Worm (Caenorhabditis elegans) whole organism, late embryonic: ENCODE data around the gene dyf-3.

Experiments
- C08G9.2 ChIP-seq: sonication (generic microtip); optimal IDR thresholded peaks from 2 replicates; lab custom pipeline; 2016; ENCODE audit warnings: mild to moderate bottlenecking, missing genetic modification characterization, moderate library complexity, missing compliant biosample characterization
- C38D4.7 ChIP-seq: fragments of 200-800 bp; sonication (Bioruptor generic); optimal IDR thresholded peaks from 2 replicates; lab custom pipeline; 2018; ENCODE audit warnings: mild to moderate bottlenecking, missing genetic modification characterization, moderate library complexity, missing compliant biosample characterization
- F13H6.1 ChIP-seq: sonication (generic microtip); optimal IDR thresholded peaks from 2 replicates; lab custom pipeline; 2016; ENCODE audit warnings: missing genetic modification characterization, missing compliant biosample characterization
- T23F11.4 ChIP-seq: fragments of 200-800 bp; sonication (Bioruptor generic); optimal IDR thresholded peaks from 2 replicates; lab custom pipeline; 2018; ENCODE audit warnings: mild to moderate bottlenecking, missing genetic modification characterization, missing compliant biosample characterization
- Y22D7AL.16 ChIP-seq: sonication (generic microtip); optimal IDR thresholded peaks from 2 replicates; lab custom pipeline; 2016; ENCODE audit warnings: missing genetic modification characterization, missing compliant biosample characterization
- ahr-1 ChIP-seq: sonication (generic microtip); optimal IDR thresholded peaks from 2 replicates; lab custom pipeline; 2016; ENCODE audit warnings: missing genetic modification characterization, missing compliant biosample characterization
- ama-1 ChIP-seq: fragments of 150-350 bp; optimal IDR thresholded peaks from 2 replicates; lab custom pipeline; 2014
- ceh-14 ChIP-seq: sonication (generic microtip); optimal IDR thresholded peaks from 2 replicates; lab custom pipeline; 2016; ENCODE audit warnings: missing genotype, missing genetic modification characterization, missing compliant biosample characterization
- ceh-24 ChIP-seq: sonication (generic microtip); optimal IDR thresholded peaks from 2 replicates; lab custom pipeline; 2016; ENCODE audit warnings: mild to moderate bottlenecking, missing genetic modification characterization, missing compliant biosample characterization
- ceh-34 ChIP-seq: sonication (generic microtip); optimal IDR thresholded peaks from 2 replicates; lab custom pipeline; 2016; ENCODE audit warnings: mild to moderate bottlenecking, missing genetic modification characterization, missing compliant biosample characterization
- ceh-6 ChIP-seq: fragments of 200-800 bp; sonication (Bioruptor generic); optimal IDR thresholded peaks from 2 replicates; lab custom pipeline; 2018; ENCODE audit warnings: mild to moderate bottlenecking, missing genetic modification characterization, missing compliant biosample characterization
- che-1 ChIP-seq: sonication (generic microtip); optimal IDR thresholded peaks from 2 replicates; lab custom pipeline; 2016; ENCODE audit warnings: mild to moderate bottlenecking, missing genetic modification characterization, missing compliant biosample characterization
- dve-1 ChIP-seq: sonication (generic microtip); optimal IDR thresholded peaks from 2 replicates; lab custom pipeline; 2017; ENCODE audit warnings: antibody characterized with exemption, mild to moderate bottlenecking, missing genetic modification characterization, missing compliant biosample characterization
- elt-2 ChIP-seq: sonication (generic microtip); optimal IDR thresholded peaks from 2 replicates; lab custom pipeline; 2016; ENCODE audit warnings: missing genetic modification reagents, missing genetic modification characterization, missing compliant biosample characterization
- ets-4 ChIP-seq: sonication (generic microtip); optimal IDR thresholded peaks from 2 replicates; lab custom pipeline; 2016; ENCODE audit warnings: missing genetic modification characterization, missing compliant biosample characterization
- eyg-1 ChIP-seq: sonication (generic microtip); optimal IDR thresholded peaks from 2 replicates; lab custom pipeline; 2016; ENCODE audit warnings: missing genotype, missing genetic modification characterization, missing compliant biosample characterization
- fkh-6 ChIP-seq: sonication (generic microtip); optimal IDR thresholded peaks from 2 replicates; lab custom pipeline; 2016; ENCODE audit warnings: missing genetic modification characterization, missing compliant biosample characterization
- gmeb-2 ChIP-seq: sonication (generic microtip); optimal IDR thresholded peaks from 2 replicates; lab custom pipeline; 2016; ENCODE audit warnings: missing genetic modification characterization, inconsistent platforms, missing compliant biosample characterization
- hlh-15 ChIP-seq: sonication (generic microtip); optimal IDR thresholded peaks from 2 replicates; lab custom pipeline; 2016; ENCODE audit warnings: missing genetic modification characterization, missing compliant biosample characterization
- hlh-6 ChIP-seq: sonication (generic microtip); optimal IDR thresholded peaks from 2 replicates; lab custom pipeline; 2016; ENCODE audit warnings: missing genotype, missing genetic modification characterization, missing compliant biosample characterization
- lin-11 ChIP-seq: fragments of 200-800 bp; sonication (Bioruptor generic); optimal IDR thresholded peaks from 2 replicates; lab custom pipeline; 2018; ENCODE audit warnings: mild to moderate bottlenecking, missing genetic modification characterization, missing compliant biosample characterization
- mec-3 ChIP-seq: sonication (generic microtip); optimal IDR thresholded peaks from 2 replicates; lab custom pipeline; 2016; ENCODE audit warnings: borderline replicate concordance, missing genetic modification characterization, missing compliant biosample characterization
- nfya-1 ChIP-seq: sonication (generic microtip); optimal IDR thresholded peaks from 2 replicates; lab custom pipeline; 2017; ENCODE audit warnings: missing genetic modification characterization, mild to moderate bottlenecking, missing compliant biosample characterization, antibody characterized with exemption, moderate library complexity
- nhr-232 ChIP-seq: sonication (generic microtip); optimal IDR thresholded peaks from 2 replicates; lab custom pipeline; 2016; ENCODE audit warnings: missing genetic modification characterization, missing compliant biosample characterization
- npax-4 ChIP-seq: sonication (generic microtip); optimal IDR thresholded peaks from 2 replicates; lab custom pipeline; 2016; ENCODE audit warnings: missing genetic modification characterization, missing compliant biosample characterization
- pag-3 ChIP-seq: sonication (generic microtip); optimal IDR thresholded peaks from 2 replicates; lab custom pipeline; 2016; ENCODE audit warnings: missing compliant biosample characterization, missing genetic modification characterization, borderline replicate concordance
- pha-4 ChIP-seq: fragments of 150-350 bp; optimal IDR thresholded peaks from 2 replicates; lab custom pipeline; 2018; ENCODE audit warnings: missing biosample characterization, missing genetic modification reagents, missing genetic modification characterization
- pqm-1 ChIP-seq: sonication (generic microtip); optimal IDR thresholded peaks from 2 replicates; lab custom pipeline; 2016; ENCODE audit warnings: missing genetic modification characterization, missing compliant biosample characterization
- pros-1 ChIP-seq: fragments of 150-350 bp; optimal IDR thresholded peaks from 2 replicates; lab custom pipeline; 2014; ENCODE audit warnings: missing biosample characterization, missing genetic modification reagents, missing genetic modification characterization
- ref-2 ChIP-seq: sonication (generic microtip); optimal IDR thresholded peaks from 2 replicates; lab custom pipeline; 2016; ENCODE audit warnings: missing genetic modification characterization, missing compliant biosample characterization
- tbx-2 ChIP-seq: sonication (generic microtip); optimal IDR thresholded peaks from 2 replicates; lab custom pipeline; 2016; ENCODE audit warnings: missing genetic modification characterization, missing compliant biosample characterization
- tbx-7 ChIP-seq: sonication (generic microtip); optimal IDR thresholded peaks from 2 replicates; lab custom pipeline; 2016; ENCODE audit warnings: missing genotype, missing genetic modification characterization, missing compliant biosample characterization
- ttx-3 ChIP-seq: sonication (generic microtip); optimal IDR thresholded peaks from 2 replicates; lab custom pipeline; 2016; ENCODE audit warnings: missing genetic modification reagents, missing genetic modification characterization, missing compliant biosample characterization
- unc-3 ChIP-seq, 2 experiments: fragments of 200-800 bp in 1 of 2; sonication (Bioruptor generic) in 1 of 2; sonication (generic microtip) in 1 of 2; conservative IDR thresholded peaks in 1 of 2; optimal IDR thresholded peaks in 1 of 2; 2 replicates each; pipeline versions ENCODE4 v1.3.6 to Lab custom; 2016 to 2022; ENCODE audit warnings: missing compliant biosample characterization in 2 of 2, missing genetic modification characterization in 2 of 2, missing genetic modification reagents in 1 of 2
- unc-55 ChIP-seq: sonication (generic microtip); optimal IDR thresholded peaks from 2 replicates; lab custom pipeline; 2017; ENCODE audit warnings: missing biosample characterization, missing genetic modification reagents, missing genetic modification characterization
- unc-86 ChIP-seq: sonication (generic microtip); optimal IDR thresholded peaks from 2 replicates; lab custom pipeline; 2016; ENCODE audit warnings: missing genetic modification characterization, missing compliant biosample characterization
- ztf-16 ChIP-seq: sonication (generic microtip); optimal IDR thresholded peaks from 2 replicates; lab custom pipeline; 2017; ENCODE audit warnings: missing genetic modification characterization, missing compliant biosample characterization

Gene dyf-3

DNA sequence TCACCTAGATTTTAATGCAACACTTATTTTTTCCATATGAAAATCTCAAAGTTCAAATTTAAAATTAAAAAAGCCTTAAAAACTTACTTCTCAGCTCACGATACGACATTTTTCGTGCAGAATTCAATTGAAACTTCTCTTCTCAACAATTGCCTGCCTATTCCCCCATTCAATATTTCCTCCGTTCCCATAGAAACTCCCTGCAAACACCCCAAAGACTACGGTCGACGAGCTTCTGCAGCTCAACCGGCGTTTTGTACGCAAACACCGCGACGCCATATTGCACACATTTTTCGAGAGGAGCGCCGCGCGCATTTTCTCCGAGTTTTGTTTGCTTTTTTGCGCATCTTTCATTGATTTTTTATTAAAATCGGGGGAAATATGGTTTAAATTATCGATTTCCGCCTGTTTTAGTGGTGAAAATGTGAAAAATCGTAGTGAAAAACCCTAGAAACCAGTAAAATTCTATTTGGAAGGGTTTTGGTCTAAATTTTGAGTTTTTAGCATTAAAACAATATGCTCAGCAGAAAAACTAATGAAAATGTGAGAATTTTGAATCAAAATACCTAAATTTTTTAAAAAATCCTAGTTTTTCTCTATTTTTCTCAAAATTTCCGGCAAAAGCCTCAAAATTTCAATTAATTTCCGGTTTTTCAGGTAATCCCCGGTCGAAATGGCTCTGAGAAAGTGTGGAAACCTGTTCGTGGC, at the start of gene dyf-3, which contains the start of gene pdhb-1 (continued):
- TF ChIP-seq pros-1 (tag; lab: Kevin White, UChicago) (no peak), mec-3 (tag; lab: Kevin White, UChicago) (no peak), nfya-1 (tag; lab: Kevin White, UChicago) (peak; percentile 46), pha-4 (no peak), tbx-7 (tag; lab: Kevin White, UChicago) (no peak), unc-55 (GFP tag; lab: Kevin White, UChicago) (no peak), Y22D7AL.16 (peak; percentile 11), ceh-6 (no peak), eyg-1 (tag; lab: Kevin White, UChicago) (no peak), unc-3 (GFP tag; conservative IDR thresholded peaks at IDR 0.05; lab: Robert Waterston, UW) (no peak), unc-3 (tag; optimal IDR thresholded peaks at IDR 0.05; lab: Kevin White, UChicago) (no peak), pqm-1 (tag; lab: Kevin White, UChicago) (no peak), ceh-14 (tag; lab: Kevin White, UChicago) (no peak), F13H6.1 (no peak), C08G9.2 (tag; lab: Kevin White, UChicago) (no peak), lin-11 (tag; lab: Kevin White, UChicago) (no peak), gmeb-2 (tag; lab: Kevin White, UChicago) (peak; percentile 6)

ce11 chrIV:3447350-3447749, 48.3 kb upstream of the dyf-3 start:
- no peak for TF ChIP-seq hlh-6 (tag; lab: Kevin White, UChicago)
- no peak for TF ChIP-seq ztf-16
- TF ChIP-seq unc-86, result no peak
- TF ChIP-seq ets-4 (tag; lab: Kevin White, UChicago), result no peak
- no peak for TF ChIP-seq C08G9.2 (tag; lab: Kevin White, UChicago)
- no peak for TF ChIP-seq dve-1 (tag; lab: Kevin White, UChicago)
- no peak for TF ChIP-seq gmeb-2 (tag; lab: Kevin White, UChicago)
- TF ChIP-seq ceh-6, result no peak

ce11 chrIV:3444614-3445013, 45.6 kb upstream of the dyf-3 start, which contains the start of gene F58E2.5:
F58E2.5 (plus strand) TSS chrIV:3444914.
- no peak for TF ChIP-seq ref-2 (tag; lab: Kevin White, UChicago)
- no peak for TF ChIP-seq ceh-34
- TF ChIP-seq ttx-3 (tag; lab: Kevin White, UChicago), result no peak
- no peak for TF ChIP-seq tbx-2 (tag; lab: Kevin White, UChicago)
- TF ChIP-seq Y22D7AL.16, result no peak
- no peak for TF ChIP-seq nfya-1 (tag; lab: Kevin White, UChicago)
- no peak for TF ChIP-seq tbx-7 (tag; lab: Kevin White, UChicago)
- no peak for TF ChIP-seq lin-11 (tag; lab: Kevin White, UChicago)
- TF ChIP-seq C38D4.7 (GFP tag; lab: Kevin White, UChicago), result no peak
- TF ChIP-seq eyg-1 (tag; lab: Kevin White, UChicago), result no peak
- TF ChIP-seq pag-3 (tag; lab: Kevin White, UChicago), result no peak
- TF ChIP-seq fkh-6, result no peak
- TF ChIP-seq ama-1 (lab: Kevin White, UChicago), result no peak

ce11 chrIV:3444101-3444500, 45.1 kb upstream of the dyf-3 start, which contains the start of gene F09D12.2:
F09D12.2 (minus strand) TSS chrIV:3444201.
- TF ChIP-seq dve-1 (tag; lab: Kevin White, UChicago), result no peak
- no peak for TF ChIP-seq nhr-232 (tag; lab: Kevin White, UChicago)
- TF ChIP-seq pag-3 (tag; lab: Kevin White, UChicago), result no peak
- no peak for TF ChIP-seq elt-2 (tag; lab: Kevin White, UChicago)
- no peak for TF ChIP-seq ztf-16
- no peak for TF ChIP-seq ceh-14 (tag; lab: Kevin White, UChicago)
- TF ChIP-seq fkh-6, result no peak
- TF ChIP-seq ahr-1 (tag; lab: Kevin White, UChicago), result no peak
- no peak for TF ChIP-seq che-1 (tag; lab: Kevin White, UChicago)
- TF ChIP-seq unc-3 (GFP tag; conservative IDR thresholded peaks at IDR 0.05; lab: Robert Waterston, UW), result no peak
- no peak for TF ChIP-seq unc-3 (tag; optimal IDR thresholded peaks at IDR 0.05; lab: Kevin White, UChicago)
- no peak for TF ChIP-seq C08G9.2 (tag; lab: Kevin White, UChicago)
- TF ChIP-seq T23F11.4 (GFP tag; lab: Kevin White, UChicago), result no peak
- no peak for TF ChIP-seq npax-4 (tag; lab: Kevin White, UChicago)
- TF ChIP-seq hlh-15 (tag; lab: Kevin White, UChicago), result no peak
- no peak for TF ChIP-seq ceh-24
